Fruit fly (Drosophila melanogaster) whole organism, embryonic: ENCODE data around the gene Lrr47.

Experiments
- CG10274 ChIP-seq: fragments of 200-800 bp; sonication (Bioruptor generic); optimal IDR thresholded peaks from 3 replicates; lab custom pipeline; 2017; ENCODE audit warnings: missing biosample characterization, mild to moderate bottlenecking, missing genetic modification characterization
- CG10565 ChIP-seq: fragments of 200-800 bp; sonication (Bioruptor generic); optimal IDR thresholded peaks from 3 replicates; lab custom pipeline; 2016; ENCODE audit warnings: missing biosample characterization, mild to moderate bottlenecking, missing genetic modification characterization
- CG12219 ChIP-seq: fragments of 200-800 bp; sonication (Bioruptor generic); optimal IDR thresholded peaks from 3 replicates; lab custom pipeline; 2018; ENCODE audit warnings: missing biosample characterization, mild to moderate bottlenecking, missing genetic modification characterization
- CG13775 ChIP-seq: fragments of 200-800 bp; sonication (Bioruptor generic); optimal IDR thresholded peaks from 3 replicates; lab custom pipeline; 2017; ENCODE audit warnings: missing biosample characterization, mild to moderate bottlenecking, missing genetic modification characterization
- CG15514 ChIP-seq: fragments of 200-800 bp; sonication (Bioruptor generic); optimal IDR thresholded peaks from 3 replicates; lab custom pipeline; 2017; ENCODE audit warnings: missing biosample characterization, missing genetic modification characterization, mild to moderate bottlenecking, moderate library complexity, missing genetic modification reagents
- CG16813 ChIP-seq: fragments of 200-800 bp; sonication (Bioruptor generic); IDR thresholded peaks from 3 replicates; pipeline ENCODE4 v1.3.6; 2022; ENCODE audit warnings: missing biosample characterization, missing genetic modification characterization; ENCODE audit not compliant: partially characterized antibody
- CG18262 ChIP-seq: fragments of 200-800 bp; optimal IDR thresholded peaks from 3 replicates; lab custom pipeline; 2019; ENCODE audit warnings: missing biosample characterization, mild to moderate bottlenecking, missing genetic modification characterization, moderate library complexity
- CG18599 ChIP-seq: fragments of 200-800 bp; sonication (Bioruptor generic); optimal IDR thresholded peaks from 3 replicates; lab custom pipeline; 2017; ENCODE audit warnings: missing biosample characterization, missing genetic modification characterization, mild to moderate bottlenecking, moderate library complexity, missing genetic modification reagents
- CG30403 ChIP-seq: fragments of 200-800 bp; sonication (Bioruptor generic); optimal IDR thresholded peaks from 3 replicates; lab custom pipeline; 2016; ENCODE audit warnings: missing biosample characterization, missing genetic modification characterization
- CG31388 ChIP-seq: fragments of 200-800 bp; sonication (Bioruptor generic); optimal IDR thresholded peaks from 2 replicates; lab custom pipeline; 2016; ENCODE audit warnings: missing biosample characterization, missing genetic modification characterization
- CG3163 ChIP-seq: fragments of 200-800 bp; sonication (Bioruptor generic); optimal IDR thresholded peaks from 3 replicates; lab custom pipeline; 2016; ENCODE audit warnings: missing biosample characterization, missing genetic modification characterization
- CG34224 ChIP-seq: fragments of 200-800 bp; sonication (Bioruptor generic); IDR thresholded peaks from 3 replicates; pipeline ENCODE4 v1.3.6; 2022; ENCODE audit warnings: missing biosample characterization, missing genetic modification characterization; ENCODE audit not compliant: partially characterized antibody
- CG3726 ChIP-seq: fragments of 200-800 bp; sonication (Bioruptor generic); IDR thresholded peaks from 3 replicates; pipeline ENCODE4, ENCODE4 v1.3.6; 2022; ENCODE audit warnings: missing biosample characterization, missing genetic modification characterization
- CG4424 ChIP-seq: fragments of 200-800 bp; sonication (Bioruptor generic); optimal IDR thresholded peaks from 3 replicates; lab custom pipeline; 2016; ENCODE audit warnings: missing biosample characterization, missing genetic modification characterization
- CG6683 ChIP-seq: fragments of 200-800 bp; sonication (Bioruptor generic); optimal IDR thresholded peaks from 2 replicates; lab custom pipeline; 2017; ENCODE audit warnings: missing biosample characterization, mild to moderate bottlenecking, missing genetic modification characterization, missing genetic modification reagents
- CG6791 ChIP-seq: fragments of 200-800 bp; sonication (Bioruptor generic); IDR thresholded peaks from 3 replicates; pipeline ENCODE4 v1.3.6; 2022; ENCODE audit warnings: missing biosample characterization, missing genetic modification characterization; ENCODE audit not compliant: partially characterized antibody
- CG7271 ChIP-seq: fragments of 200-800 bp; sonication (Bioruptor generic); optimal IDR thresholded peaks from 2 replicates; lab custom pipeline; 2018; ENCODE audit warnings: missing biosample characterization, mild to moderate bottlenecking, missing genetic modification characterization, moderate library complexity
- CG8388 ChIP-seq: fragments of 200-800 bp; sonication (Bioruptor generic); optimal IDR thresholded peaks from 2 replicates; lab custom pipeline; 2019; ENCODE audit warnings: missing biosample characterization, mild to moderate bottlenecking, missing genetic modification characterization, moderate library complexity
- CG8765 ChIP-seq: fragments of 200-800 bp; sonication (Bioruptor generic); IDR thresholded peaks from 2 replicates; pipeline ENCODE4 v1.3.6; 2022; ENCODE audit warnings: missing biosample characterization, missing genetic modification characterization
- CG9609 ChIP-seq: fragments of 200-800 bp; sonication (Bioruptor generic); optimal IDR thresholded peaks from 3 replicates; lab custom pipeline; 2016; ENCODE audit warnings: missing biosample characterization, missing genetic modification characterization
- Chrac-16 ChIP-seq: fragments of 200-800 bp; sonication (Bioruptor generic); optimal IDR thresholded peaks from 3 replicates; lab custom pipeline; 2016; ENCODE audit warnings: missing biosample characterization, missing genetic modification characterization
- CkIIα-i1 ChIP-seq: fragments of 200-800 bp; sonication (Bioruptor generic); IDR thresholded peaks from 2 replicates; pipeline ENCODE4 v1.3.6; 2022; ENCODE audit warnings: missing biosample characterization, missing genetic modification characterization
- CrebB ChIP-seq: fragments of 200-800 bp; sonication (Bioruptor generic); optimal IDR thresholded peaks from 3 replicates; lab custom pipeline; 2018; ENCODE audit warnings: missing biosample characterization, mild to moderate bottlenecking, missing genetic modification characterization
- Fer1 ChIP-seq: fragments of 200-800 bp; sonication (Bioruptor generic); optimal IDR thresholded peaks from 2 replicates; lab custom pipeline; 2017; ENCODE audit warnings: missing biosample characterization, mild to moderate bottlenecking, missing genetic modification characterization
- H2.0 ChIP-seq: fragments of 200-800 bp; sonication (Bioruptor generic); IDR thresholded peaks from 2 replicates; pipeline ENCODE4 v1.3.6; 2022; ENCODE audit warnings: missing biosample characterization, missing genetic modification characterization
- Lim3 ChIP-seq: fragments of 200-800 bp; sonication (Bioruptor generic); IDR thresholded peaks from 2 replicates; pipeline ENCODE4 v1.3.6; 2022; ENCODE audit warnings: missing biosample characterization, missing genetic modification characterization
- MBD-R2 ChIP-seq: fragments of 200-800 bp; sonication (Bioruptor generic); IDR thresholded peaks from 2 replicates; pipeline ENCODE4 v1.3.6; 2022; ENCODE audit warnings: missing biosample characterization, missing genetic modification characterization
- Mrtf ChIP-seq: fragments of 200-800 bp; sonication (Bioruptor generic); IDR thresholded peaks from 3 replicates; pipeline ENCODE4 v1.3.6; 2022; ENCODE audit warnings: missing biosample characterization, missing genetic modification characterization
- NC2α ChIP-seq: fragments of 200-800 bp; sonication (Bioruptor generic); optimal IDR thresholded peaks from 2 replicates; lab custom pipeline; 2016; ENCODE audit warnings: missing biosample characterization, missing genetic modification characterization
- NC2β ChIP-seq: fragments of 200-800 bp; sonication (Bioruptor generic); optimal IDR thresholded peaks from 2 replicates; lab custom pipeline; 2016; ENCODE audit warnings: missing biosample characterization, missing genetic modification characterization
- NFAT ChIP-seq: fragments of 200-800 bp; sonication (Bioruptor generic); IDR thresholded peaks from 2 replicates; pipeline ENCODE4 v1.3.6; 2022; ENCODE audit warnings: missing biosample characterization, missing genetic modification characterization
- Oaz ChIP-seq: fragments of 200-800 bp; sonication (Bioruptor generic); IDR thresholded peaks from 2 replicates; pipeline ENCODE4 v1.3.6; 2022; ENCODE audit warnings: missing biosample characterization, missing genetic modification characterization
- Oli ChIP-seq: fragments of 200-800 bp; sonication (Bioruptor generic); optimal IDR thresholded peaks from 2 replicates; lab custom pipeline; 2018; ENCODE audit warnings: missing biosample characterization, mild to moderate bottlenecking, missing genetic modification characterization, moderate library complexity
- Taf1 ChIP-seq: fragments of 200-800 bp; sonication (Bioruptor generic); IDR thresholded peaks from 2 replicates; pipeline ENCODE4 v1.3.6; 2022; ENCODE audit warnings: missing biosample characterization, missing genetic modification characterization
- YL-1 ChIP-seq: fragments of 200-800 bp; sonication (Bioruptor generic); optimal IDR thresholded peaks from 3 replicates; lab custom pipeline; 2017; ENCODE audit warnings: missing biosample characterization, mild to moderate bottlenecking, missing genetic modification characterization
- ap ChIP-seq: fragments of 200-800 bp; sonication (Bioruptor generic); IDR thresholded peaks from 2 replicates; pipeline ENCODE4 v1.3.6; 2022; ENCODE audit warnings: missing biosample characterization, missing genetic modification characterization
- ato ChIP-seq: fragments of 200-800 bp; sonication (Bioruptor generic); IDR thresholded peaks from 2 replicates; pipeline ENCODE4 v1.3.6; 2022; ENCODE audit warnings: missing biosample characterization, missing genetic modification characterization; ENCODE audit not compliant: partially characterized antibody
- chif ChIP-seq, 2 experiments: fragments of 200-800 bp; sonication (Bioruptor generic); optimal IDR thresholded peaks; 3 replicates each; lab custom pipeline; 2016; ENCODE audit warnings: missing biosample characterization in 2 of 2, missing genetic modification characterization in 2 of 2
- dati ChIP-seq: fragments of 200-800 bp; sonication (Bioruptor generic); IDR thresholded peaks from 2 replicates; pipeline ENCODE4 v1.3.6; 2022; ENCODE audit warnings: missing biosample characterization, missing genetic modification characterization
- disco-r ChIP-seq: fragments of 200-800 bp; sonication (Bioruptor generic); optimal IDR thresholded peaks from 2 replicates; lab custom pipeline; 2016; ENCODE audit warnings: missing biosample characterization, missing genetic modification characterization
- dm ChIP-seq: fragments of 200-800 bp; sonication (Bioruptor generic); optimal IDR thresholded peaks from 3 replicates; lab custom pipeline; 2016; ENCODE audit warnings: missing biosample characterization, missing genetic modification characterization
- dpn ChIP-seq, 2 experiments: fragments of 200-800 bp; sonication (Bioruptor generic); optimal IDR thresholded peaks; 3 replicates each; lab custom pipeline; 2016; ENCODE audit warnings: missing biosample characterization in 2 of 2, missing genetic modification characterization in 2 of 2
- fd3F ChIP-seq: fragments of 200-800 bp; sonication (Bioruptor generic); optimal IDR thresholded peaks from 2 replicates; lab custom pipeline; 2018; ENCODE audit warnings: missing biosample characterization, mild to moderate bottlenecking, missing genetic modification characterization, moderate library complexity
- kay ChIP-seq: fragments of 200-800 bp; sonication (Bioruptor generic); optimal IDR thresholded peaks from 2 replicates; lab custom pipeline; 2016; ENCODE audit warnings: missing biosample characterization, missing genetic modification characterization
- lov ChIP-seq, 2 experiments: fragments of 200-800 bp in 1 of 2; fragments of >200 bp in 1 of 2; sonication (Bioruptor generic) in 1 of 2; IDR thresholded peaks in 1 of 2; optimal IDR thresholded peaks in 1 of 2; 2 replicates in 1 of 2; 3 replicates in 1 of 2; pipeline versions ENCODE4 v1.3.6 to Lab custom; 2017 to 2022; ENCODE audit warnings: missing biosample characterization in 1 of 2, missing genetic modification characterization in 1 of 2
- org-1 ChIP-seq: fragments of 200-800 bp; sonication (Bioruptor generic); optimal IDR thresholded peaks from 2 replicates; lab custom pipeline; 2017; ENCODE audit warnings: missing biosample characterization, missing genetic modification characterization
- pnt ChIP-seq: fragments of 200-800 bp; sonication (Bioruptor generic); optimal IDR thresholded peaks from 3 replicates; lab custom pipeline; 2016; ENCODE audit warnings: missing biosample characterization, missing genetic modification characterization
- seq ChIP-seq: fragments of 200-800 bp; sonication (Bioruptor generic); IDR thresholded peaks from 2 replicates; pipeline ENCODE4 v1.3.6; 2022; ENCODE audit warnings: missing biosample characterization, missing genetic modification characterization
- sisA ChIP-seq: fragments of 200-800 bp; sonication (Bioruptor generic); IDR thresholded peaks from 2 replicates; pipeline ENCODE4 v1.3.6; 2022; ENCODE audit warnings: missing biosample characterization, missing genetic modification characterization
- ttk ChIP-seq: fragments of 200-800 bp; sonication (Bioruptor generic); IDR thresholded peaks from 2 replicates; pipeline ENCODE4 v2.1.2; 2022; ENCODE audit warnings: missing biosample characterization, missing genetic modification characterization
- unc-4 ChIP-seq: fragments of 200-800 bp; sonication (Bioruptor generic); IDR thresholded peaks from 2 replicates; pipeline ENCODE4 v1.3.6; 2022; ENCODE audit warnings: missing biosample characterization, missing genetic modification characterization; ENCODE audit not compliant: partially characterized antibody

Lrr47 gene

DNA sequence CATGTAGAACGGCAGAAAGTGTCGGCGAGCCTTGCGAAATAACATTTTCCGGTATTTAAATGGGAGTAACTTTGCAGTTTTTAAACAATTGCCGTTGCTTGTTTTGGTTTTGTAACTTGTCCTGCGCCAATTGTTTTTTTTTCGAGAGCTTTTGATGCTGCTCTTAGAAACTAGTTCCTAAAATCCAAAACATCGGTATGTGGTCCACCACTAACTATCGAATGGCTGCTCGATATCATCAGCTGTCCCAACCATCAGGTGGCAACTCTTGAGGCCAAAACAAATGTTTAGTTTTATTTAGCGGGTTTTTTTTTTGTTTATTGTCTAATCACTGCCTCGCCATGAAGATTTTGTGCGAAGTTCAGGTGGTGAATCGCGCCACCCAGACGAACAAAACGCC is at the start of gene Lrr47, which contains the start of gene Fatp1:
Lrr47 (plus strand) TSS at position 251 of the 400 bp plus-strand sequence.
Fatp1 (minus strand) TSS at position 134 of the 400 bp plus-strand sequence.
- no peak for TF ChIP-seq kay (GFP tag; lab: Kevin White, UChicago)
- no peak for TF ChIP-seq Chrac-16 (GFP tag; lab: Kevin White, UChicago)
- no peak for TF ChIP-seq Mrtf (GFP tag; lab: Robert Waterston, UW)
- TF ChIP-seq CG34224 (GFP tag; lab: Robert Waterston, UW), result peak; percentile 77
- TF ChIP-seq pnt, result no peak
- no peak for TF ChIP-seq CG8388 (GFP tag; lab: Kevin White, UChicago)
- no peak for TF ChIP-seq CG3726 (GFP tag; lab: Robert Waterston, UW)
- TF ChIP-seq lov (optimal IDR thresholded peaks at IDR 0.05; lab: Kevin White, UChicago), result no peak
- TF ChIP-seq lov (GFP tag; IDR thresholded peaks at IDR 0.05; lab: Robert Waterston, UW), result no peak
- peak; percentile 84 for TF ChIP-seq CG6791 (GFP tag; lab: Robert Waterston, UW)
- TF ChIP-seq CG31388 (GFP tag; lab: Kevin White, UChicago), result no peak
- TF ChIP-seq Lim3 (GFP tag; lab: Robert Waterston, UW), result no peak
- no peak for TF ChIP-seq CG12219 (GFP tag; lab: Kevin White, UChicago)
- TF ChIP-seq dati, result no peak
- TF ChIP-seq NFAT, result peak; percentile 22; the same call in 1 of the 2 replicates
- no peak for TF ChIP-seq CkIIα-i1 (GFP tag; lab: Robert Waterston, UW)
- no peak for TF ChIP-seq Taf1
- no peak for TF ChIP-seq CG7271
- TF ChIP-seq dm (GFP tag; lab: Kevin White, UChicago), result no peak
- no peak for TF ChIP-seq Oli (tag; lab: Kevin White, UChicago)
- peak; percentile 82 for TF ChIP-seq CG16813 (GFP tag; lab: Robert Waterston, UW)
- no peak for TF ChIP-seq ttk (GFP tag; lab: Robert Waterston, UW)
- no peak for TF ChIP-seq NC2α
- no peak for TF ChIP-seq seq (GFP tag; lab: Robert Waterston, UW)
- no peak for TF ChIP-seq CG18599 (GFP tag; lab: Kevin White, UChicago)
- TF ChIP-seq chif (GFP tag; optimal IDR thresholded peaks at IDR 0.05; lab: Kevin White, UChicago), result no peak
- no peak for TF ChIP-seq CG10565 (GFP tag; lab: Kevin White, UChicago)
- TF ChIP-seq MBD-R2 (GFP tag; lab: Robert Waterston, UW), result peak; percentile 89
- no peak for TF ChIP-seq dpn (GFP tag; optimal IDR thresholded peaks at IDR 0.05; lab: Kevin White, UChicago)
- TF ChIP-seq CG13775 (GFP tag; lab: Kevin White, UChicago), result no peak
- TF ChIP-seq CG3163 (GFP tag; lab: Kevin White, UChicago), result no peak
- no peak for TF ChIP-seq CG6683
- TF ChIP-seq disco-r, result no peak
- no peak for TF ChIP-seq sisA (GFP tag; lab: Robert Waterston, UW)
- peak; percentile 99 for TF ChIP-seq CG15514
- peak; percentile 80 for TF ChIP-seq ato (GFP tag; lab: Robert Waterston, UW)
- TF ChIP-seq CG10274 (GFP tag; lab: Kevin White, UChicago), result no peak
- TF ChIP-seq fd3F (GFP tag; lab: Kevin White, UChicago), result no peak
- TF ChIP-seq YL-1 (GFP tag; lab: Kevin White, UChicago), result peak; percentile 32
- TF ChIP-seq CG8765 (GFP tag; lab: Robert Waterston, UW), result no peak
- TF ChIP-seq Oaz (GFP tag; lab: Robert Waterston, UW), result no peak
- peak; percentile 90 for TF ChIP-seq unc-4 (GFP tag; lab: Robert Waterston, UW)
- peak; percentile 21 for TF ChIP-seq NC2β (GFP tag; lab: Kevin White, UChicago)
- no peak for TF ChIP-seq CG9609 (GFP tag; lab: Kevin White, UChicago)
- no peak for TF ChIP-seq CG4424 (GFP tag; lab: Kevin White, UChicago)
- peak; percentile 7 for TF ChIP-seq CG30403 (GFP tag; lab: Kevin White, UChicago)
- TF ChIP-seq Fer1, result no peak
- TF ChIP-seq CG18262 (tag; lab: Kevin White, UChicago), result no peak
- no peak for TF ChIP-seq CrebB
- TF ChIP-seq org-1 (GFP tag; lab: Kevin White, UChicago), result no peak
- TF ChIP-seq ap (GFP tag; lab: Robert Waterston, UW), result no peak
- TF ChIP-seq H2.0 (GFP tag; lab: Robert Waterston, UW), result no peak
